Worm (Caenorhabditis elegans) whole organism, young adult: ENCODE measurements around the gene R02E4.2.
A peak's percentile ranks its signal among the peaks of the same experiment; 100 is the strongest.

ENCODE experiments used
- B0035.1 ChIP-seq: sonication (generic microtip); optimal IDR thresholded peaks from 2 replicates; lab custom pipeline; 2016; ENCODE audit warnings: missing genetic modification characterization, mild to moderate bottlenecking, missing compliant biosample characterization, missing genotype, missing genetic modification reagents
- B0336.3 ChIP-seq: fragments of 200-800 bp; sonication (Bioruptor generic); IDR thresholded peaks from 2 replicates; pipeline ENCODE4 v1.3.6; 2022; ENCODE audit warnings: missing genetic modification characterization, missing compliant biosample characterization
- D2030.7 ChIP-seq: fragments of 200-800 bp; sonication (Bioruptor generic); IDR thresholded peaks from 2 replicates; pipeline ENCODE4 v1.3.6; 2022; ENCODE audit warnings: missing genetic modification reagents, missing genetic modification characterization, missing compliant biosample characterization
- F57C9.4 ChIP-seq: sonication (generic microtip); optimal IDR thresholded peaks from 2 replicates; lab custom pipeline; 2017; ENCODE audit warnings: mild to moderate bottlenecking, missing genetic modification characterization, missing compliant biosample characterization
- K11D2.4 ChIP-seq: fragments of 200-800 bp; sonication (Bioruptor generic); IDR thresholded peaks from 2 replicates; pipeline ENCODE4 v1.3.6; 2022; ENCODE audit warnings: missing genetic modification reagents, missing genetic modification characterization, missing compliant biosample characterization
- K12H6.12 ChIP-seq: fragments of 200-800 bp; sonication (Bioruptor generic); optimal IDR thresholded peaks from 2 replicates; lab custom pipeline; 2018; ENCODE audit warnings: mild to moderate bottlenecking, missing genetic modification characterization, missing compliant biosample characterization
- T26A5.8 ChIP-seq: sonication (generic microtip); optimal IDR thresholded peaks from 2 replicates; lab custom pipeline; 2016; ENCODE audit warnings: missing genetic modification characterization, missing compliant biosample characterization
- Y53G8AR.9 ChIP-seq: fragments of 200-800 bp; sonication (Bioruptor generic); conservative IDR thresholded peaks from 2 replicates; pipeline ENCODE4 v1.3.6; 2022; ENCODE audit warnings: missing genetic modification reagents, missing genetic modification characterization, missing compliant biosample characterization
- Y79H2A.3 ChIP-seq: fragments of 200-800 bp; sonication (Bioruptor generic); conservative IDR thresholded peaks from 2 replicates; pipeline ENCODE4 v1.3.6; 2022; ENCODE audit warnings: missing genetic modification reagents, missing genetic modification characterization, missing compliant biosample characterization
- akir-1 ChIP-seq: fragments of 200-800 bp; sonication (Bioruptor generic); optimal IDR thresholded peaks from 2 replicates; lab custom pipeline; 2018; ENCODE audit warnings: mild to moderate bottlenecking, missing genetic modification characterization, moderate library complexity, missing compliant biosample characterization
- ama-1 ChIP-seq, 3 experiments: fragments of 150-350 bp in 1 of 3; sonication (generic microtip) in 2 of 3; optimal IDR thresholded peaks; 2 replicates each; lab custom pipeline; 2014 to 2018; ENCODE audit warnings: missing biosample characterization in 2 of 3, missing genetic modification characterization in 2 of 3, missing genetic modification reagents in 2 of 3
- cebp-1 ChIP-seq, 2 experiments: fragments of 200-800 bp in 1 of 2; sonication (Bioruptor generic) in 1 of 2; sonication (generic microtip) in 1 of 2; IDR thresholded peaks in 1 of 2; optimal IDR thresholded peaks in 1 of 2; 2 replicates each; pipeline versions ENCODE4 v1.3.6 to Lab custom; 2017 to 2022; ENCODE audit warnings: missing compliant biosample characterization in 2 of 2, missing genetic modification characterization in 2 of 2, mild to moderate bottlenecking in 1 of 2, missing genetic modification reagents in 1 of 2, moderate library complexity in 1 of 2
- ceh-58 ChIP-seq: fragments of 200-800 bp; sonication (Bioruptor generic); IDR thresholded peaks from 2 replicates; pipeline ENCODE4 v1.3.6; 2022; ENCODE audit warnings: missing genetic modification characterization, missing compliant biosample characterization
- chd-7 ChIP-seq: sonication (generic microtip); optimal IDR thresholded peaks from 2 replicates; lab custom pipeline; 2016; ENCODE audit warnings: mild to moderate bottlenecking, missing genetic modification characterization, moderate library complexity, missing compliant biosample characterization
- die-1 ChIP-seq: sonication (generic microtip); optimal IDR thresholded peaks from 2 replicates; lab custom pipeline; 2016; ENCODE audit warnings: missing genotype, mild to moderate bottlenecking, missing genetic modification characterization, missing compliant biosample characterization
- dpff-1 ChIP-seq: sonication (generic microtip); optimal IDR thresholded peaks from 2 replicates; lab custom pipeline; 2017; ENCODE audit warnings: mild to moderate bottlenecking, missing genetic modification characterization, missing compliant biosample characterization
- ekl-4 ChIP-seq: fragments of 200-800 bp; sonication (Bioruptor generic); IDR thresholded peaks from 2 replicates; pipeline ENCODE4 v1.3.6; 2022; ENCODE audit warnings: missing genetic modification reagents, missing genetic modification characterization, missing compliant biosample characterization
- hlh-12 ChIP-seq: sonication (generic microtip); optimal IDR thresholded peaks from 2 replicates; lab custom pipeline; 2016; ENCODE audit warnings: missing genetic modification characterization, missing compliant biosample characterization
- let-526 ChIP-seq: fragments of 200-800 bp; sonication (Bioruptor generic); IDR thresholded peaks from 2 replicates; pipeline ENCODE4 v1.3.6; 2022; ENCODE audit warnings: missing genetic modification reagents, missing genetic modification characterization, missing compliant biosample characterization
- let-607 ChIP-seq, 2 experiments: fragments of 200-800 bp in 1 of 2; sonication (Bioruptor generic) in 1 of 2; sonication (generic microtip) in 1 of 2; optimal IDR thresholded peaks; 2 replicates each; lab custom pipeline; 2016 to 2018; ENCODE audit warnings: mild to moderate bottlenecking in 2 of 2, missing compliant biosample characterization in 2 of 2, missing genetic modification characterization in 2 of 2, moderate library complexity in 2 of 2, missing genotype in 1 of 2
- lin-54 ChIP-seq: fragments of 200-800 bp; sonication (Bioruptor generic); optimal IDR thresholded peaks from 2 replicates; lab custom pipeline; 2018; ENCODE audit warnings: mild to moderate bottlenecking, missing genetic modification characterization, missing compliant biosample characterization
- madf-6 ChIP-seq: fragments of 200-800 bp; sonication (Bioruptor generic); IDR thresholded peaks from 2 replicates; pipeline ENCODE4 v1.3.6; 2022; ENCODE audit warnings: missing genetic modification reagents, missing genetic modification characterization, missing compliant biosample characterization
- mel-28 ChIP-seq: sonication (generic microtip); optimal IDR thresholded peaks from 2 replicates; lab custom pipeline; 2016; ENCODE audit warnings: borderline replicate concordance, mild to moderate bottlenecking, missing genetic modification characterization, missing compliant biosample characterization
- nhr-179 ChIP-seq: sonication (generic microtip); optimal IDR thresholded peaks from 2 replicates; lab custom pipeline; 2016; ENCODE audit warnings: mild to moderate bottlenecking, missing genetic modification characterization, missing compliant biosample characterization
- nhr-27 ChIP-seq: fragments of 200-800 bp; sonication (Bioruptor generic); optimal IDR thresholded peaks from 2 replicates; lab custom pipeline; 2018; ENCODE audit warnings: mild to moderate bottlenecking, missing genetic modification characterization, moderate library complexity, missing compliant biosample characterization
- pbrm-1 ChIP-seq: fragments of 200-800 bp; sonication (Bioruptor generic); IDR thresholded peaks from 2 replicates; pipeline ENCODE4 v1.3.6; 2022; ENCODE audit warnings: missing genetic modification reagents, missing genetic modification characterization, missing compliant biosample characterization
- rcor-1 ChIP-seq: fragments of 200-800 bp; sonication (Bioruptor generic); IDR thresholded peaks from 2 replicates; pipeline ENCODE4 v1.3.6; 2022; ENCODE audit warnings: missing genetic modification reagents, missing genetic modification characterization, missing compliant biosample characterization
- repo-1 ChIP-seq: sonication (generic microtip); optimal IDR thresholded peaks from 2 replicates; lab custom pipeline; 2017; ENCODE audit warnings: mild to moderate bottlenecking, missing genetic modification characterization, missing compliant biosample characterization
- sdz-38 ChIP-seq: sonication (generic microtip); optimal IDR thresholded peaks from 2 replicates; lab custom pipeline; 2016; ENCODE audit warnings: missing genotype, missing genetic modification characterization, missing compliant biosample characterization
- snpc-4 ChIP-seq, 5 experiments: fragments of 150-350 bp in 1 of 5; sonication (generic microtip) in 4 of 5; optimal IDR thresholded peaks; 2 replicates each; lab custom pipeline; 2014 to 2018; ENCODE audit warnings: missing genetic modification characterization in 5 of 5, missing biosample characterization in 3 of 5, antibody characterized with exemption in 2 of 5, mild to moderate bottlenecking in 2 of 5, missing compliant biosample characterization in 2 of 5, missing genotype in 2 of 5, moderate library complexity in 2 of 5, missing genetic modification reagents in 1 of 5
- sptf-2 ChIP-seq: fragments of 200-800 bp; sonication (Bioruptor generic); optimal IDR thresholded peaks from 2 replicates; lab custom pipeline; 2018; ENCODE audit warnings: mild to moderate bottlenecking, missing genetic modification characterization, missing compliant biosample characterization
- zfh-2 ChIP-seq: fragments of 200-800 bp; sonication (Bioruptor generic); conservative IDR thresholded peaks from 2 replicates; pipeline ENCODE4 v1.3.6; 2022; ENCODE audit warnings: missing genetic modification reagents, missing genetic modification characterization, missing compliant biosample characterization
- ztf-26 ChIP-seq: sonication (generic microtip); optimal IDR thresholded peaks from 2 replicates; lab custom pipeline; 2017; ENCODE audit warnings: missing genetic modification characterization, missing compliant biosample characterization
- ztf-28 ChIP-seq: fragments of 200-800 bp; sonication (Bioruptor generic); IDR thresholded peaks from 2 replicates; pipeline ENCODE4 v1.3.6; 2022; ENCODE audit warnings: missing genetic modification reagents, missing genetic modification characterization, missing compliant biosample characterization

The R02E4.2 gene

DNA sequence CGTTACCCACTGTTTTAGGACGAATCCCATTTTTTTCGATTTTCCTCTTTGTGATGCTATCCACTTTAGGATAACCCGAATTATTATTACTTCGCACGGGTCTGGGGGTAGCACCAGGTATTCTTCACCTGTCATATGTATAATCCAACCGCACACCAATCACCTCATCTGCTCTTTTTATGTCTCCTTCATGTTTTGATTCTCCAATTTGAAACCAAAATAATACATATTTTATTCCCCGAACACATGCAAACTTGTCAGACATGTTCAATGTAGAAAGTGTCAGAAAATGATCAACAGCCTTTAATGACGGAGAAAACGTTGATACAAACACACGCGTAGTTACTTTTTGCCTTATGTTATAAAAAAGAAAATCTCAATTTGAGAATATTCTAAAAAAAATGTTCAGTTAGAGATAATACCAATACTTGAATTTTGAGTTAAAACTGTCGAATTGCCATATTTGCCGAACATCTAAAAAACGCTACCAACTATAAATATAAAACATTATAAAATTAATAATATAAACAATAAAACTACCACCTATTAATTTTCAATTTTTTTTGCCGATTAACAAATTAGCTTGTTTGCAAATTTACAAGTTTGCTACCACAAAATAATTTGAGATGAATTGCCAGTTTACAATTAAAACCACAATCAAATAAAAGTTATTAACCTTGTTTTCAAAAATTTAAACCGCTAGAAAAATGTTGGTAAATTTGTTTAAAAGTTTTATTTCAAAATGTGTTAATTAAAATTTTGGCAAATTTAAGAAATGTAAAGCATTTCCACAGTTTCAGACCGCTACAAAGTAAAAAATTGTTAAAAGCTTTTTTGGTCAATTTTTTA, 40.6 kb downstream of the R02E4.2 start (continued):
- TF ChIP-seq rcor-1 (GFP tag; lab: Robert Waterston, UW) (no peak; the same call in 1 of the 2 replicates), D2030.7 (GFP tag; lab: Robert Waterston, UW) (no peak), chd-7 (tag; lab: Kevin White, UChicago) (peak; percentile 48), nhr-179 (tag; lab: Kevin White, UChicago) (no peak), akir-1 (no peak), lin-54 (GFP tag; lab: Kevin White, UChicago) (no peak), hlh-12 (no peak), T26A5.8 (tag; lab: Kevin White, UChicago) (no peak), let-526 (GFP tag; lab: Robert Waterston, UW) (0 out of 2 replicates have a peak, but pooled peaks have one; percentile 4), mel-28 (tag; lab: Kevin White, UChicago) (no peak), die-1 (tag; lab: Kevin White, UChicago) (no peak), ztf-28 (no peak), K11D2.4 (GFP tag; lab: Robert Waterston, UW) (no peak), F57C9.4 (peak; percentile 56), sdz-38 (tag; lab: Kevin White, UChicago) (no peak)

DNA sequence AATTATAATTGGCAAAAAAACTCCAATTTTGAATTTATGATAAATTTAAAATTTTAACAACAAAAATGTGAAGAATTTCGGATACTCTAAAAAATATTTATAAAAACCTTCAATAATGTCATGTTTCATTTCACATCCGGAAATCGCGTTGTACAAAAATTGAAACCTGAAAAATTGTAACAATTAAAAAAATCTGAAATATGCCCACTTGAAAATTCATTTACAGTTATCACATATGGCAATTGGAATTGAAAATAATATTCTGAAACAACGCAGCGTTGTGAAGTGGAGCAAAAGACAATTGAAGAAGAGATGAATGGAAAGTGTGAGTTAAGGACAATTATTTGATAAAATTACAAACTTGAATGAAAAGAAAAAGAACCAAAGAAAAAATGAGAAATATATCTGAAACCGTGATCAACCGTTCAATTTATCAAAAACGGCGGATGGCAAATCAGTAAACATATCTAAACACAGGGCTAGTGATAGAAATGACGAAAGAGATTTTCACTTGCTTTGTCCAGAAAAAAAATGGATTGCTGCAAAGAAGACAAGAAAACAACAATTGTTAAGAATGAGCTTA, 41.3 kb downstream of the R02E4.2 start:
- TF ChIP-seq snpc-4 (GFP tag; optimal IDR thresholded peaks at IDR 0.05; lab: Kevin White, UChicago) (no peak), snpc-4 (tag; optimal IDR thresholded peaks at IDR 0.05; lab: Kevin White, UChicago) (no peak), repo-1 (tag; lab: Kevin White, UChicago) (peak; percentile 69), pbrm-1 (GFP tag; lab: Robert Waterston, UW) (0 out of 2 replicates have a peak, but pooled peaks have one; percentile 15), Y53G8AR.9 (peak; percentile 8; the same call in 1 of the 2 replicates), K12H6.12 (tag; lab: Kevin White, UChicago) (no peak), madf-6 (GFP tag; lab: Robert Waterston, UW) (0 out of 2 replicates have a peak, but pooled peaks have one; percentile 21), cebp-1 (GFP tag; IDR thresholded peaks at IDR 0.05; lab: Robert Waterston, UW) (no peak), cebp-1 (tag; optimal IDR thresholded peaks at IDR 0.05; lab: Kevin White, UChicago) (peak; percentile 39), ekl-4 (GFP tag; lab: Robert Waterston, UW) (0 out of 2 replicates have a peak, but pooled peaks have one; percentile 15), ama-1 (optimal IDR thresholded peaks at IDR 0.05; lab: Kevin White, UChicago) (no peak), ama-1 (GFP tag; optimal IDR thresholded peaks at IDR 0.05; lab: Kevin White, UChicago) (peak in 1 of 2 experiments; percentile 41), sptf-2 (no peak), B0336.3 (GFP tag; lab: Robert Waterston, UW) (peak; percentile 5; the same call in 1 of the 2 replicates), ceh-58 (GFP tag; lab: Robert Waterston, UW) (0 out of 2 replicates have a peak, but pooled peaks have one; percentile 3), ztf-26 (tag; lab: Kevin White, UChicago) (peak; percentile 31), dpff-1 (tag; lab: Kevin White, UChicago) (peak; percentile 49), Y79H2A.3 (GFP tag; lab: Robert Waterston, UW) (no peak)

DNA sequence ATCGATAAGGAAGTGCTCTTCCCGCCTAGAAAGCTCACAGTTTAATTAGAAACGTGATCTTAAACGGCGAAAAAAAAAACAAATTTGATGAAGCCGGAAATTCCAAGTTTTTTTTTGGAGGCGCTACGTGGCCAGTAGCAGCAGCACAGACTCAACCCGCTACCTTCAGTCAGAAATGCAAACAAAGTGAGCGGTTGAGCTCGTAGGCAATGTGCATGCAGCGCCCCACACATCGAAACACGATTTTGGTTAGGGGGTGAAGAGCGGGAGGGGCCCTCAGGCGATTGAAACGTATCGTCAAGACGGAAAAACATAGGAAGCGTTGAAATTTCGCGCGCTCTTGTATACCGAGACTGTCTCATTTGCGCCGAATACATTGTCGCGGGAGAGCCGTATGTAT, 44.0 kb downstream of the R02E4.2 start:
- TF ChIP-seq zfh-2, result peak; percentile 45; the same call in 1 of the 2 replicates
- TF ChIP-seq let-607 (tag; optimal IDR thresholded peaks at IDR 0.05; lab: Kevin White, UChicago), result no peak
- no peak for TF ChIP-seq nhr-27 (tag; lab: Kevin White, UChicago)
- no peak for TF ChIP-seq B0035.1 (tag; lab: Kevin White, UChicago)
